Fruit fly (Drosophila melanogaster) whole organism, embryonic: ENCODE data around the gene Polr2I.

Experiments
- Asciz ChIP-seq: fragments of 200-800 bp; sonication (Bioruptor generic); optimal IDR thresholded peaks from 2 replicates; lab custom pipeline; 2017; ENCODE audit warnings: missing biosample characterization, mild to moderate bottlenecking, missing genetic modification characterization, missing genetic modification reagents
- BtbVII ChIP-seq: fragments of 200-800 bp; sonication (Bioruptor generic); optimal IDR thresholded peaks from 3 replicates; lab custom pipeline; 2017; ENCODE audit warnings: missing biosample characterization, mild to moderate bottlenecking, missing genetic modification characterization
- CG12769 ChIP-seq: fragments of 200-800 bp; sonication (Bioruptor generic); optimal IDR thresholded peaks from 2 replicates; lab custom pipeline; 2019; ENCODE audit warnings: missing biosample characterization, mild to moderate bottlenecking, missing genetic modification characterization, moderate library complexity
- CG13624 ChIP-seq: fragments of 200-800 bp; sonication (Bioruptor generic); optimal IDR thresholded peaks from 2 replicates; lab custom pipeline; 2016; ENCODE audit warnings: missing biosample characterization, missing genetic modification characterization
- CG1647 ChIP-seq: fragments of 200-800 bp; sonication (Bioruptor generic); optimal IDR thresholded peaks from 3 replicates; lab custom pipeline; 2016; ENCODE audit warnings: missing biosample characterization, missing genetic modification characterization
- CG1792 ChIP-seq: fragments of 200-800 bp; sonication (Bioruptor generic); optimal IDR thresholded peaks from 2 replicates; lab custom pipeline; 2016; ENCODE audit warnings: missing biosample characterization, missing genetic modification characterization
- CG18599 ChIP-seq: fragments of 200-800 bp; sonication (Bioruptor generic); optimal IDR thresholded peaks from 3 replicates; lab custom pipeline; 2017; ENCODE audit warnings: missing biosample characterization, missing genetic modification characterization, mild to moderate bottlenecking, moderate library complexity, missing genetic modification reagents
- CG2202 ChIP-seq: fragments of 200-800 bp; sonication (Bioruptor generic); optimal IDR thresholded peaks from 2 replicates; lab custom pipeline; 2018; ENCODE audit warnings: missing biosample characterization, mild to moderate bottlenecking, missing genetic modification characterization
- CG3163 ChIP-seq: fragments of 200-800 bp; sonication (Bioruptor generic); optimal IDR thresholded peaks from 3 replicates; lab custom pipeline; 2016; ENCODE audit warnings: missing biosample characterization, missing genetic modification characterization
- CG3847 ChIP-seq: fragments of 200-800 bp; sonication (Bioruptor generic); IDR thresholded peaks from 2 replicates; pipeline ENCODE4 v1.3.6; 2022; ENCODE audit warnings: missing biosample characterization, missing genetic modification characterization
- CG5180 ChIP-seq: fragments of 200-800 bp; sonication (Bioruptor generic); optimal IDR thresholded peaks from 3 replicates; lab custom pipeline; 2017; ENCODE audit warnings: missing biosample characterization, missing genetic modification characterization, mild to moderate bottlenecking, moderate library complexity, missing genetic modification reagents
- CG9609 ChIP-seq: fragments of 200-800 bp; sonication (Bioruptor generic); optimal IDR thresholded peaks from 3 replicates; lab custom pipeline; 2016; ENCODE audit warnings: missing biosample characterization, missing genetic modification characterization
- CTCF ChIP-seq: fragments of 200-800 bp; sonication (Bioruptor generic); optimal IDR thresholded peaks from 2 replicates; lab custom pipeline; 2017; ENCODE audit warnings: missing biosample characterization, mild to moderate bottlenecking, missing genetic modification characterization, moderate library complexity
- Drgx ChIP-seq: fragments of 200-800 bp; sonication (Bioruptor generic); IDR thresholded peaks from 2 replicates; pipeline ENCODE4 v1.3.6; 2022; ENCODE audit warnings: missing biosample characterization, missing genetic modification characterization
- HHEX ChIP-seq: fragments of 200-800 bp; sonication (Bioruptor generic); optimal IDR thresholded peaks from 3 replicates; lab custom pipeline; 2017; ENCODE audit warnings: missing biosample characterization, mild to moderate bottlenecking, missing genetic modification characterization, missing genetic modification reagents
- Hmr ChIP-seq: fragments of 200-800 bp; sonication (Bioruptor generic); optimal IDR thresholded peaks from 3 replicates; lab custom pipeline; 2017; ENCODE audit warnings: mild to moderate bottlenecking, missing biosample characterization, missing genetic modification reagents, missing genetic modification characterization
- Med ChIP-seq: fragments of 200-800 bp; sonication (Bioruptor generic); peaks from one replicate; lab custom pipeline; 2016; ENCODE audit warnings: missing biosample characterization, missing genetic modification characterization, mild to moderate bottlenecking, inconsistent platforms, moderate library complexity
- NFAT ChIP-seq: fragments of 200-800 bp; sonication (Bioruptor generic); IDR thresholded peaks from 2 replicates; pipeline ENCODE4 v1.3.6; 2022; ENCODE audit warnings: missing biosample characterization, missing genetic modification characterization
- TFAM ChIP-seq: fragments of 200-800 bp; sonication (Bioruptor generic); optimal IDR thresholded peaks from 2 replicates; lab custom pipeline; 2017; ENCODE audit warnings: missing biosample characterization, missing genetic modification characterization, inconsistent platforms
- YL-1 ChIP-seq: fragments of 200-800 bp; sonication (Bioruptor generic); optimal IDR thresholded peaks from 3 replicates; lab custom pipeline; 2017; ENCODE audit warnings: missing biosample characterization, mild to moderate bottlenecking, missing genetic modification characterization
- ato ChIP-seq: fragments of 200-800 bp; sonication (Bioruptor generic); IDR thresholded peaks from 2 replicates; pipeline ENCODE4 v1.3.6; 2022; ENCODE audit warnings: missing biosample characterization, missing genetic modification characterization; ENCODE audit not compliant: partially characterized antibody
- bcd ChIP-seq: fragments of 200-800 bp; sonication (Bioruptor generic); optimal IDR thresholded peaks from 2 replicates; lab custom pipeline; 2017; ENCODE audit warnings: missing biosample characterization, mild to moderate bottlenecking, missing genetic modification characterization
- chinmo ChIP-seq: fragments of 200-800 bp; sonication (Bioruptor generic); IDR thresholded peaks from 4 replicates; pipeline ENCODE4 v1.3.6; 2022; ENCODE audit warnings: missing biosample characterization, missing genetic modification characterization; ENCODE audit not compliant: partially characterized antibody
- cwo ChIP-seq: fragments of 200-800 bp; sonication (Bioruptor generic); optimal IDR thresholded peaks from 3 replicates; lab custom pipeline; 2017; ENCODE audit warnings: missing biosample characterization, missing genetic modification characterization, mild to moderate bottlenecking, moderate library complexity, missing genetic modification reagents
- dmrt99B ChIP-seq: fragments of 200-800 bp; sonication (Bioruptor generic); optimal IDR thresholded peaks from 2 replicates; lab custom pipeline; 2018; ENCODE audit warnings: missing biosample characterization, mild to moderate bottlenecking, missing genetic modification characterization, moderate library complexity
- exex ChIP-seq: fragments of 200-800 bp; sonication (Bioruptor generic); optimal IDR thresholded peaks from 4 replicates; lab custom pipeline; 2018; ENCODE audit warnings: missing biosample characterization, mild to moderate bottlenecking, missing genetic modification characterization, moderate library complexity
- nau ChIP-seq: fragments of 200-800 bp; sonication (Bioruptor generic); optimal IDR thresholded peaks from 3 replicates; lab custom pipeline; 2017; ENCODE audit warnings: missing biosample characterization, mild to moderate bottlenecking, missing genetic modification characterization, missing genetic modification reagents
- pan ChIP-seq, 4 experiments: fragments of >200 bp in 3 of 4; fragments of 200-800 bp in 1 of 4; sonication (Bioruptor generic) in 1 of 4; optimal IDR thresholded peaks in 3 of 4; IDR thresholded peaks in 1 of 4; 2 replicates each; pipeline versions ENCODE4 v1.3.6 to Lab custom; 2017 to 2022; ENCODE audit warnings: missing biosample characterization in 2 of 4, missing genetic modification characterization in 2 of 4, mixed read lengths in 1 of 4
- prd ChIP-seq, 3 experiments: fragments of >200 bp in 2 of 3; fragments of 200-800 bp in 1 of 3; sonication (Bioruptor generic) in 1 of 3; optimal IDR thresholded peaks in 2 of 3; IDR thresholded peaks in 1 of 3; 2 replicates in 2 of 3; 3 replicates in 1 of 3; pipeline versions ENCODE4 v1.3.6 to Lab custom; 2017 to 2022; ENCODE audit warnings: missing biosample characterization in 1 of 3, missing genetic modification characterization in 1 of 3
- sens ChIP-seq: fragments of 200-800 bp; sonication (Bioruptor generic); peaks from one replicate; lab custom pipeline; 2016; ENCODE audit warnings: missing biosample characterization, missing genetic modification characterization
- sug ChIP-seq: fragments of 200-800 bp; optimal IDR thresholded peaks from 2 replicates; lab custom pipeline; 2019; ENCODE audit warnings: missing biosample characterization, mild to moderate bottlenecking, missing genetic modification characterization, moderate library complexity
- tup ChIP-seq: fragments of 200-800 bp; sonication (Bioruptor generic); optimal IDR thresholded peaks from 2 replicates; lab custom pipeline; 2016; ENCODE audit warnings: missing biosample characterization, mild to moderate bottlenecking, missing genetic modification characterization, moderate library complexity
- vvl ChIP-seq: fragments of 200-800 bp; sonication (Bioruptor generic); IDR thresholded peaks from 2 replicates; pipeline ENCODE4 v1.3.6; 2022; ENCODE audit warnings: missing biosample characterization, missing genetic modification characterization
- wek ChIP-seq: fragments of 200-800 bp; sonication (Bioruptor generic); optimal IDR thresholded peaks from 3 replicates; lab custom pipeline; 2018; ENCODE audit warnings: missing biosample characterization, mild to moderate bottlenecking, missing genetic modification characterization, moderate library complexity

Polr2I gene

DNA sequence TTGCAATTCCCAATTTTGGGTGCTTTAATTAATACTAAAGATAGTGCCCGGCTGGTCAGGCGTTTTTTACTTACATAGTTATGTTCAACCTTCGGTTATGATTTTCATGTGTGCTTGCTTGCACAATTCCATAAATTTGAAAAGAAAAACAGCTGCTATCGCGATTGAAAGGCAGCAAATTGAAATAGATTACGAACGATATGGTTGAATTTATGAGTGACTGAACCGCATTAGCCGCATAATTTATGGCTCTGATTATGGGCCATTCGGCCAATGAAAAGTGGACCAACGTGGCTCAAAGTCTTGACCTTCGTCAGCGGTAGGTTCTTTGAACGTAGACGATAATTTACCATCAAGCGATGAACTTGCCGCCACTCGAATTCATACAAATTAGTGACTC, 12.8 kb upstream of the Polr2I start (continued):
- TF ChIP-seq dmrt99B (tag; lab: Kevin White, UChicago) (no peak), TFAM (GFP tag; lab: Kevin White, UChicago) (no peak), pan (optimal IDR thresholded peaks at IDR 0.05; lab: Kevin White, UChicago) (no peak), pan (GFP tag; optimal IDR thresholded peaks at IDR 0.05 in 1 of 2, IDR thresholded peaks at IDR 0.05 in 1 of 2) (peak in 1 of 2 experiments; percentile 34), YL-1 (GFP tag; lab: Kevin White, UChicago) (no peak), CTCF (GFP tag; lab: Kevin White, UChicago) (no peak), HHEX (no peak), sug (tag; lab: Kevin White, UChicago) (peak; percentile 89), exex (tag; lab: Kevin White, UChicago) (peak; percentile 97), Med (GFP tag; lab: Kevin White, UChicago) (peak; percentile 27)

DNA sequence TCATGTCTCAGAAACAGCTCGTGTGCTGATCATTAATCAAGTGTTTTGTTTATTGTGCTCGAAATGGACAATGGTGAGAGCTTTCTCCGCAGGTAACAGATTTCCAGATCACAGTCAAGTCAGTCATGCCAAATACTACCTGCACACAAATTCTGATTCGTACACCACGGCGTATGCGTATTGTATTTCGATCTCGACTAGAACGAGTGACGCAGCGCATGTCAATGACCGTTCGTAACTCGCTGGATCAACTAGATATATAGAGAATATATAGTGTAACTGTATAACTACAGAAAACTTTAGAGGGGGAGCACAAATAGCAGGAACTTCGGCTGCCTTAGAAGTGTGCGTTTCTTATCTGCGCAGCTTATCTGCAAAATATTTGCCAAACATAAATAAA, 12.2 kb upstream of the Polr2I start:
- TF ChIP-seq sens (GFP tag; lab: Kevin White, UChicago), result peak; percentile 42
- no peak for TF ChIP-seq CG1792
- TF ChIP-seq Hmr (GFP tag; lab: Kevin White, UChicago), result peak; percentile 18
- TF ChIP-seq ato (GFP tag; lab: Robert Waterston, UW), result no peak
- peak; percentile 21 for TF ChIP-seq BtbVII (GFP tag; lab: Kevin White, UChicago)
- TF ChIP-seq CG2202 (tag; lab: Kevin White, UChicago), result no peak
- TF ChIP-seq CG3847 (GFP tag; lab: Robert Waterston, UW), result no peak
- TF ChIP-seq CG18599 (GFP tag; lab: Kevin White, UChicago), result peak; percentile 24
- no peak for TF ChIP-seq tup (GFP tag; lab: Kevin White, UChicago)
- no peak for TF ChIP-seq Asciz (GFP tag; lab: Kevin White, UChicago)
- TF ChIP-seq CG9609, result no peak
- no peak for TF ChIP-seq CG13624 (GFP tag; lab: Kevin White, UChicago)
- peak; percentile 52 for TF ChIP-seq Med (GFP tag; lab: Kevin White, UChicago)
- no peak for TF ChIP-seq nau
- no peak for TF ChIP-seq NFAT (GFP tag; lab: Robert Waterston, UW)
- no peak for TF ChIP-seq bcd (GFP tag; lab: Kevin White, UChicago)
- TF ChIP-seq prd (optimal IDR thresholded peaks at IDR 0.05; lab: Kevin White, UChicago), result no peak
- no peak for TF ChIP-seq prd (GFP tag; IDR thresholded peaks at IDR 0.05; lab: Robert Waterston, UW)
- no peak for TF ChIP-seq CG1647 (GFP tag; lab: Kevin White, UChicago)

DNA sequence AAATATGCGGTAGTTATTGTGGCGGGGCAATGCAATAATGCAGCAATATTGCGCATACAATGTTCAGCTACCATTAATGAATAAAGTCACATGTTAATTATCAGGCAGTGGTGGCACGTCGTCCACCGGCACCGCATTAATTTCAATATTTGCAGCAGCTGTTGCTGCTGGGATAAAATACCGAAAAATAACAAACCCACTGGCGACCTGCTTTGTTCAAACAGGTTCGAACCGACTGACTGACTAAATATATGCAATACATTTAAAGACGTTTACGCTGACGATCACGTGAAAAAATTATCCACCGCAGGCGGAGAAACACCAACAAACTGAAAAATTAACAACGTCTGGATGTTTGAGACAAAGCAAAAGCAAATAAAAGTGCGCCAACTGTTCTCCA, 11.4 kb upstream of the Polr2I start:
- TF ChIP-seq vvl (GFP tag; lab: Robert Waterston, UW) (peak; percentile 23; the same call in 1 of the 2 replicates), bcd (GFP tag; lab: Kevin White, UChicago) (no peak), Med (GFP tag; lab: Kevin White, UChicago) (peak; percentile 51), Drgx (GFP tag; lab: Robert Waterston, UW) (0 out of 2 replicates have a peak, but pooled peaks have one; percentile 8), cwo (peak; percentile 47), wek (GFP tag; lab: Kevin White, UChicago) (peak; percentile 5), CG12769 (peak; percentile 48), CG5180 (GFP tag; lab: Kevin White, UChicago) (peak; percentile 94), chinmo (GFP tag; lab: Robert Waterston, UW) (0 out of 4 replicates have a peak, but pooled peaks have one; percentile 63), CG3163 (GFP tag; lab: Kevin White, UChicago) (no peak)
